Fruit fly (Drosophila melanogaster): ENCODE data around the gene CG12947.

Gene CG12947

DNA sequence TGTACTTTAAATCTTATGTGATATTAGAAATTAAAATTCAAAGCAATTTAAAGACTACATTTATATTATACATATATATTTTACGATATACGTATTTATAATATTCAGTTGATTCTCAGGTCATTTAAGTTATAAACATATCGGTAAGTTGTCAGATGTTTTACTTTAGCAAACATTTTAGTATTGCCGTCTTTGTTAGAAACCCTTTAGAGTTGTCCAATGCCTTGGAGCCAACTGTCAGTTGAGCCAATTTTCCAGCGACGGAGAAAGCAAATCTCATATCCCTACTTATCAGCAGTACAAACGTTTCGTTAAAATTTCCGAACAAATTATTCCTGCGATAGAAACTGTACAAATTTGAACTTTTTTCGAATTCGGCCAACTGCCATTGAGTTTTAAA lies 5.0 kb upstream of the CG12947 start, which contains the start of gene topi:
topi (plus strand) TSS at position 301 of the 400 bp plus-strand sequence.
- TF ChIP-seq Pif1A (GFP tag; optimal IDR thresholded peaks at IDR 0.05): no peak
- no peak for TF ChIP-seq CG34367 (tag; optimal IDR thresholded peaks at IDR 0.05)
- no peak for TF ChIP-seq CG14655 (GFP tag; optimal IDR thresholded peaks at IDR 0.05)
- no peak for TF ChIP-seq Pif1B (GFP tag; optimal IDR thresholded peaks at IDR 0.05)
- TF ChIP-seq Snoo (tag; optimal IDR thresholded peaks at IDR 0.05): no peak
- no peak for TF ChIP-seq CG8159 (tag; optimal IDR thresholded peaks at IDR 0.05)
- TF ChIP-seq CG8301 (tag; optimal IDR thresholded peaks at IDR 0.05): no peak

DNA sequence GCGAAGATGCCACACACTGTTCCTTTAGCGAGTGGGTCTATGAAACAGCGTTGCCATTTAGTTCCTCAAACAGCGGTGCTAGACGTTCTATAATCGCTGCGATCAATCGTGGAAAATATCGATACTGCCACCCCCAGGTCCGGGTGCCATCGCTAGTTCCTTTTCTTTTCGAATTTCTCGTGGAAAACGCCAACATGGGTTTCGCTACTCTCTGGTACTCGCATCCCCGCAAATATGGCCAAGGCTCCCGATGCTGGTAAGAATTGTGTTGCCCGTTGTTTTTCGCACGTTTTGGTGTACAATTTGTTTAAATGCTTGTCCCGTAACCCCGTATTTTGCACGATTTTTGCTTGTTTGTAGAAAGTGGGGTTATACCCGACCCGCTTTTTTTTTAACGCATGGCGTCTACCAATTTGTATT lies 1.9 kb upstream of the CG12947 start, which contains the start of gene RpS29:
RpS29 (plus strand) TSS at position 102 of the 420 bp plus-strand sequence.
- TF ChIP-seq CG34367 (tag; optimal IDR thresholded peaks at IDR 0.05): peak; percentile 30
- peak; percentile 17 for TF ChIP-seq CG15710 (tag; optimal IDR thresholded peaks at IDR 0.05)
- TF ChIP-seq CG10348 (GFP tag; IDR thresholded peaks at IDR 0.05): no peak
- TF ChIP-seq CG17806 (tag; optimal IDR thresholded peaks at IDR 0.05): no peak
- TF ChIP-seq rn (GFP tag; IDR thresholded peaks at IDR 0.05): peak; percentile 38; the same call in 1 of the 2 replicates
- peak; percentile 41 for TF ChIP-seq CG8159 (tag; optimal IDR thresholded peaks at IDR 0.05)
- TF ChIP-seq CG4496 (GFP tag; IDR thresholded peaks at IDR 0.05): peak; percentile 78; the same call in 2 of the 3 replicates
- TF ChIP-seq gl (tag; optimal IDR thresholded peaks at IDR 0.05): peak; percentile 17
- TF ChIP-seq Pif1B (GFP tag; optimal IDR thresholded peaks at IDR 0.05): no peak
- no peak for TF ChIP-seq CG14655 (GFP tag; optimal IDR thresholded peaks at IDR 0.05)
- peak; percentile 54; the same call in 1 of the 3 replicates for TF ChIP-seq fd96Ca (GFP tag; IDR thresholded peaks at IDR 0.05)
- peak; percentile 26; the same call in 1 of the 2 replicates for TF ChIP-seq CG12605 (GFP tag; IDR thresholded peaks at IDR 0.05)
- peak; percentile 26; the same call in 1 of the 2 replicates for TF ChIP-seq CG32121 (GFP tag; IDR thresholded peaks at IDR 0.05)
- peak; percentile 22 for TF ChIP-seq EcR (GFP tag; optimal IDR thresholded peaks at IDR 0.05)
- no peak for TF ChIP-seq CG13204 (GFP tag; optimal IDR thresholded peaks at IDR 0.05)
- TF ChIP-seq Ets98B (GFP tag; IDR thresholded peaks at IDR 0.05): peak; percentile 57
- peak; percentile 64 for TF ChIP-seq Snoo (tag; optimal IDR thresholded peaks at IDR 0.05)
- TF ChIP-seq D1 (tag; optimal IDR thresholded peaks at IDR 0.05): no peak
- TF ChIP-seq Pif1A (GFP tag; optimal IDR thresholded peaks at IDR 0.05): no peak
- no peak for TF ChIP-seq CG9948 (tag; optimal IDR thresholded peaks at IDR 0.05)
- peak; percentile 16 for TF ChIP-seq CG8301 (tag; optimal IDR thresholded peaks at IDR 0.05)

- TF ChIP-seq Pif1B (GFP tag; optimal IDR thresholded peaks at IDR 0.05) (no peak), EcR (GFP tag; optimal IDR thresholded peaks at IDR 0.05) (peak; percentile 8), CG9948 (tag; optimal IDR thresholded peaks at IDR 0.05) (peak; percentile 3), CG8159 (tag; optimal IDR thresholded peaks at IDR 0.05) (peak; percentile 21), CG34367 (tag; optimal IDR thresholded peaks at IDR 0.05) (no peak), CG32121 (GFP tag; IDR thresholded peaks at IDR 0.05) (no peak), CG4496 (GFP tag; IDR thresholded peaks at IDR 0.05) (0 out of 3 replicates have a peak, but pooled peaks have one; percentile 21), CG15710 (tag; optimal IDR thresholded peaks at IDR 0.05) (no peak), gl (tag; optimal IDR thresholded peaks at IDR 0.05) (no peak)
Observed at dm6 chr3R:9783240-9783917, 3.5 kb downstream of the CG12947 start.

DNA sequence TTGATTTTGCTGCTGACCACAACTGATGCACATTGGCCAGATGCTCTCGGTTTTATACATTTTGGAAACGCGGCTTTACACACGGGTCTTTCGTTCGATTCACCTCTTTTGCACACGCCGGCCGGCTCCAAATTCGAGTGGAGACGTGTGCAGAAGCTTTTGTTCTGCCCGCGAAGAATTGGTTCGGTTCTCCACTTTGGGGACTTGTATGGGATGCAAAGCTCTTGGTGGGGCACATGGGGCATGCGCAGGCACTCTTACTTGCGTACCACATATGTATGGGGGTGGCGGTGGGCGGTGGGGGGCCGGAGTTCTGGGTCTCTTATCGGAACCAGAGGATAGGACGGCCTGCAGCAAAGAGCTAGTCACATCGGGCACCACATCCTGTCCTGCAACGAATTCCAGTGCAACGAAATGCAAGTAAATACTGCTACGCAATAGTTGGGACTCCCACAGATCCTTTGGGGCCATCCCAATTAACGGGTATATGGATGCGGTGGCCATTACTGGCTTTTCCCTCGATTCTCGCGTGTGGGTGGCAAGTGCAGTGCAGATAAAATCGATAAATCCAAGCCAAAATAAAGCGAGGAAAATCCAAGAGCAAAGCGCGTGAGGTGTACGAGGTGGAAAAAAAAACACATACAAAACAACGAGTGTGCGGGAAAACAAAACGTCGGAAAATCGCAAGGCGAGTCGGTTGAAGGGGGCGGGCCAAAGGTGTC lies 4.6 kb downstream of the CG12947 start, which contains the start of the genes MtnA and CG8500:
MtnA (minus strand) TSS at position 30 of the 722 bp plus-strand sequence.
CG8500 (plus strand) TSS at position 313 of the 722 bp plus-strand sequence.
- TF ChIP-seq Ets98B (GFP tag; IDR thresholded peaks at IDR 0.05): peak; percentile 11; the same call in 1 of the 2 replicates
- no peak for TF ChIP-seq CG10348 (GFP tag; IDR thresholded peaks at IDR 0.05)
- TF ChIP-seq CG4496 (GFP tag; IDR thresholded peaks at IDR 0.05): peak; percentile 64; the same call in 2 of the 3 replicates

- TF ChIP-seq fd96Ca (GFP tag; IDR thresholded peaks at IDR 0.05) (no peak), CG17806 (tag; optimal IDR thresholded peaks at IDR 0.05) (peak; percentile 11), Snoo (tag; optimal IDR thresholded peaks at IDR 0.05) (peak; percentile 25), CG8159 (tag; optimal IDR thresholded peaks at IDR 0.05) (peak; percentile 61), CG15710 (tag; optimal IDR thresholded peaks at IDR 0.05) (peak; percentile 52), CG34367 (tag; optimal IDR thresholded peaks at IDR 0.05) (peak; percentile 6), CG8301 (tag; optimal IDR thresholded peaks at IDR 0.05) (peak; percentile 28), CG13204 (GFP tag; optimal IDR thresholded peaks at IDR 0.05) (no peak), D1 (tag; optimal IDR thresholded peaks at IDR 0.05) (no peak), CG4496 (GFP tag; IDR thresholded peaks at IDR 0.05) (no peak), Ets98B (GFP tag; IDR thresholded peaks at IDR 0.05) (no peak), CG32121 (GFP tag; IDR thresholded peaks at IDR 0.05) (no peak), EcR (GFP tag; optimal IDR thresholded peaks at IDR 0.05) (peak; percentile 91), CG9948 (tag; optimal IDR thresholded peaks at IDR 0.05) (peak; percentile 29), CG14655 (GFP tag; optimal IDR thresholded peaks at IDR 0.05) (no peak), Pif1B (GFP tag; optimal IDR thresholded peaks at IDR 0.05) (no peak)
Observed at dm6 chr3R:9791177-9791806, 11.4 kb downstream of the CG12947 start, which contains the start of the genes CG12945 and CG8507. TSS of gene CG12945 (minus strand) at chr3R:9791221. TSS of gene CG8507 (plus strand) at chr3R:9791483.
